Worm (Caenorhabditis elegans) whole organism, L4 larva: ENCODE measurements around the gene cgr-1.

Source experiments
- F10B5.3 ChIP-seq: sonication (generic microtip); optimal IDR thresholded peaks from 2 replicates; lab custom pipeline; 2016; ENCODE audit warnings: mild to moderate bottlenecking, missing genetic modification characterization, missing compliant biosample characterization
- F26F4.8 ChIP-seq: fragments of 200-800 bp; sonication (Bioruptor generic); conservative IDR thresholded peaks from 2 replicates; pipeline ENCODE4 v1.3.6; 2022; ENCODE audit warnings: missing genetic modification characterization, missing compliant biosample characterization
- R02D3.7 ChIP-seq: fragments of 150-350 bp; sonication (generic microtip); optimal IDR thresholded peaks from 3 replicates; lab custom pipeline; 2014; ENCODE audit warnings: missing biosample characterization, missing genetic modification characterization
- Y105C5A.15 ChIP-seq: fragments of 200-800 bp; sonication (Bioruptor generic); IDR thresholded peaks from 2 replicates; pipeline ENCODE4 v1.3.6; 2022; ENCODE audit warnings: missing genetic modification characterization, missing compliant biosample characterization
- Y48G9A.11 ChIP-seq: fragments of 200-800 bp; sonication (Bioruptor generic); IDR thresholded peaks from 2 replicates; pipeline ENCODE4 v1.3.6; 2022; ENCODE audit warnings: missing genetic modification reagents, missing genetic modification characterization, missing compliant biosample characterization
- Y5F2A.4 ChIP-seq: fragments of 200-800 bp; sonication (Bioruptor generic); optimal IDR thresholded peaks from 2 replicates; lab custom pipeline; 2018; ENCODE audit warnings: mild to moderate bottlenecking, missing genetic modification characterization, missing compliant biosample characterization
- Y75B8A.6 ChIP-seq: fragments of 200-800 bp; sonication (Bioruptor generic); IDR thresholded peaks from 2 replicates; pipeline ENCODE4 v1.3.6; 2022; ENCODE audit warnings: missing genetic modification reagents, missing genetic modification characterization, missing compliant biosample characterization
- ZK337.2 ChIP-seq: fragments of 200-800 bp; sonication (Bioruptor generic); IDR thresholded peaks from 2 replicates; pipeline ENCODE4 v1.3.6; 2022; ENCODE audit warnings: missing genetic modification reagents, missing genetic modification characterization, missing compliant biosample characterization
- attf-4 ChIP-seq: sonication (generic microtip); optimal IDR thresholded peaks from 3 replicates; lab custom pipeline; 2017; ENCODE audit warnings: missing biosample characterization, missing genetic modification characterization
- ceh-20 ChIP-seq: fragments of 200-800 bp; sonication (Bioruptor generic); IDR thresholded peaks from 2 replicates; pipeline ENCODE4 v1.3.6; 2022; ENCODE audit warnings: missing genetic modification reagents, missing genetic modification characterization, missing compliant biosample characterization
- ceh-82 ChIP-seq: sonication (generic microtip); optimal IDR thresholded peaks from 2 replicates; lab custom pipeline; 2017; ENCODE audit warnings: missing biosample characterization, missing genetic modification characterization
- ces-1 ChIP-seq: fragments of 150-350 bp; sonication (generic microtip); optimal IDR thresholded peaks from 4 replicates; lab custom pipeline; 2014; ENCODE audit warnings: missing biosample characterization, missing genetic modification reagents, missing genetic modification characterization
- ctbp-1 ChIP-seq: fragments of 200-800 bp; sonication (Bioruptor generic); IDR thresholded peaks from 2 replicates; pipeline ENCODE4 v1.3.6; 2022; ENCODE audit warnings: missing genetic modification reagents, missing genetic modification characterization, missing compliant biosample characterization
- daf-16 ChIP-seq, 3 experiments: sonication (generic microtip); optimal IDR thresholded peaks; 2 replicates each; lab custom pipeline; 2016 to 2017; ENCODE audit warnings: missing genetic modification characterization in 3 of 3, missing genetic modification reagents in 3 of 3, mild to moderate bottlenecking in 2 of 3, missing compliant biosample characterization in 2 of 3, missing biosample characterization in 1 of 3, moderate library complexity in 1 of 3
- daf-19 ChIP-seq: fragments of 200-800 bp; sonication (Bioruptor generic); conservative IDR thresholded peaks from 2 replicates; pipeline ENCODE4 v1.3.6; 2022; ENCODE audit warnings: missing genetic modification characterization, missing compliant biosample characterization
- egl-43 ChIP-seq: fragments of 200-800 bp; sonication (Bioruptor generic); IDR thresholded peaks from 2 replicates; pipeline ENCODE4 v1.3.6; 2022; ENCODE audit warnings: missing genetic modification reagents, missing genetic modification characterization, missing compliant biosample characterization
- fkh-10 ChIP-seq: fragments of 150-350 bp; optimal IDR thresholded peaks from 2 replicates; lab custom pipeline; 2014; ENCODE audit warnings: missing biosample characterization, missing genetic modification reagents, missing genetic modification characterization
- hlh-11 ChIP-seq: fragments of 200-800 bp; sonication (Bioruptor generic); optimal IDR thresholded peaks from 2 replicates; lab custom pipeline; 2018; ENCODE audit warnings: mild to moderate bottlenecking, missing genetic modification characterization, missing compliant biosample characterization
- hlh-30 ChIP-seq: sonication (generic microtip); optimal IDR thresholded peaks from 2 replicates; lab custom pipeline; 2017; ENCODE audit warnings: antibody characterized with exemption, mild to moderate bottlenecking, missing genetic modification characterization, missing compliant biosample characterization; ENCODE audit not compliant: insufficient read depth
- lin-1 ChIP-seq: fragments of 200-800 bp; sonication (Bioruptor generic); IDR thresholded peaks from 2 replicates; pipeline ENCODE4 v1.3.6; 2022; ENCODE audit warnings: missing genetic modification reagents, missing genetic modification characterization, missing compliant biosample characterization
- lin-38 ChIP-seq: fragments of 200-800 bp; sonication (Bioruptor generic); IDR thresholded peaks from 2 replicates; pipeline ENCODE4 v1.3.6; 2022; ENCODE audit warnings: missing genetic modification reagents, missing genetic modification characterization, missing compliant biosample characterization
- lsy-2 ChIP-seq, 2 experiments: fragments of 150-350 bp in 1 of 2; sonication (generic microtip) in 1 of 2; optimal IDR thresholded peaks; 2 replicates each; lab custom pipeline; 2014 to 2017; ENCODE audit warnings: missing biosample characterization in 2 of 2, missing genetic modification characterization in 2 of 2
- mdl-1 ChIP-seq, 2 experiments: fragments of 150-350 bp in 1 of 2; sonication (generic microtip) in 1 of 2; optimal IDR thresholded peaks; 2 replicates each; lab custom pipeline; 2014 to 2017; ENCODE audit warnings: missing biosample characterization in 2 of 2, missing genetic modification characterization in 2 of 2
- mdt-29 ChIP-seq: fragments of 200-800 bp; sonication (Bioruptor generic); IDR thresholded peaks from 2 replicates; pipeline ENCODE4 v1.3.6; 2022; ENCODE audit warnings: missing genetic modification reagents, missing genetic modification characterization, missing compliant biosample characterization
- mes-2 ChIP-seq: sonication (generic microtip); optimal IDR thresholded peaks from 2 replicates; lab custom pipeline; 2016; ENCODE audit warnings: missing genotype, mild to moderate bottlenecking, missing genetic modification characterization, missing compliant biosample characterization; ENCODE audit not compliant: poor library complexity, severe bottlenecking
- mxl-2 ChIP-seq: fragments of 200-800 bp; sonication (Bioruptor generic); conservative IDR thresholded peaks from 2 replicates; pipeline ENCODE4 v1.3.6; 2022; ENCODE audit warnings: missing genetic modification reagents, missing genetic modification characterization, missing compliant biosample characterization
- nhr-237 ChIP-seq: sonication (generic microtip); optimal IDR thresholded peaks from 2 replicates; lab custom pipeline; 2017; ENCODE audit warnings: missing biosample characterization, missing genetic modification characterization
- nhr-25 ChIP-seq: sonication (generic microtip); optimal IDR thresholded peaks from 2 replicates; lab custom pipeline; 2017; ENCODE audit warnings: missing genetic modification characterization, mild to moderate bottlenecking, missing compliant biosample characterization, antibody characterized with exemption, moderate library complexity, borderline replicate concordance; ENCODE audit not compliant: insufficient read depth
- nhr-28 ChIP-seq: fragments of 150-350 bp; optimal IDR thresholded peaks from 2 replicates; lab custom pipeline; 2014; ENCODE audit warnings: missing biosample characterization, missing genetic modification characterization
- nhr-48 ChIP-seq: sonication (generic microtip); optimal IDR thresholded peaks from 2 replicates; lab custom pipeline; 2016; ENCODE audit warnings: mild to moderate bottlenecking, missing genetic modification characterization, missing compliant biosample characterization
- nhr-6 ChIP-seq: fragments of 150-350 bp; optimal IDR thresholded peaks from 2 replicates; lab custom pipeline; 2014; ENCODE audit warnings: missing biosample characterization, missing genetic modification characterization
- pqm-1 ChIP-seq: sonication (generic microtip); optimal IDR thresholded peaks from 2 replicates; lab custom pipeline; 2017; ENCODE audit warnings: missing biosample characterization, missing genetic modification characterization
- saeg-2 ChIP-seq: fragments of 200-800 bp; sonication (Bioruptor generic); IDR thresholded peaks from 2 replicates; pipeline ENCODE4 v1.3.6; 2022; ENCODE audit warnings: missing genetic modification reagents, missing genetic modification characterization, missing compliant biosample characterization
- skn-1 ChIP-seq: fragments of 150-350 bp; optimal IDR thresholded peaks from 2 replicates; lab custom pipeline; 2014; ENCODE audit warnings: missing biosample characterization, missing genetic modification characterization
- spr-1 ChIP-seq: sonication (generic microtip); optimal IDR thresholded peaks from 2 replicates; lab custom pipeline; 2016; ENCODE audit warnings: mild to moderate bottlenecking, missing genetic modification characterization, missing compliant biosample characterization
- spr-3 ChIP-seq: fragments of 200-800 bp; sonication (Bioruptor generic); optimal IDR thresholded peaks from 2 replicates; lab custom pipeline; 2018; ENCODE audit warnings: mild to moderate bottlenecking, missing genetic modification characterization, missing compliant biosample characterization
- tag-97 ChIP-seq: fragments of 200-800 bp; sonication (Bioruptor generic); IDR thresholded peaks from 2 replicates; pipeline ENCODE4 v1.3.6; 2022; ENCODE audit warnings: missing genetic modification characterization, missing compliant biosample characterization
- unc-62 ChIP-seq, 3 experiments: fragments of 150-350 bp in 1 of 3; sonication (generic microtip); optimal IDR thresholded peaks in 2 of 3; peaks in 1 of 3; 1 replicate in 1 of 3; 2 replicates in 2 of 3; lab custom pipeline; 2014 to 2017; ENCODE audit warnings: missing biosample characterization in 3 of 3, missing genetic modification characterization in 3 of 3, missing genetic modification reagents in 3 of 3, missing genotype in 1 of 3
- zfp-2 ChIP-seq: sonication (generic microtip); optimal IDR thresholded peaks from 2 replicates; lab custom pipeline; 2016; ENCODE audit warnings: mild to moderate bottlenecking, missing genetic modification characterization, missing compliant biosample characterization
- zip-11 ChIP-seq: fragments of 200-800 bp; sonication (Bioruptor generic); IDR thresholded peaks from 2 replicates; pipeline ENCODE4 v1.3.6; 2022; ENCODE audit warnings: missing genetic modification characterization, missing compliant biosample characterization
- zip-2 ChIP-seq: fragments of 150-350 bp; optimal IDR thresholded peaks from 2 replicates; lab custom pipeline; 2014; ENCODE audit warnings: missing biosample characterization, missing genetic modification characterization

The cgr-1 gene

DNA sequence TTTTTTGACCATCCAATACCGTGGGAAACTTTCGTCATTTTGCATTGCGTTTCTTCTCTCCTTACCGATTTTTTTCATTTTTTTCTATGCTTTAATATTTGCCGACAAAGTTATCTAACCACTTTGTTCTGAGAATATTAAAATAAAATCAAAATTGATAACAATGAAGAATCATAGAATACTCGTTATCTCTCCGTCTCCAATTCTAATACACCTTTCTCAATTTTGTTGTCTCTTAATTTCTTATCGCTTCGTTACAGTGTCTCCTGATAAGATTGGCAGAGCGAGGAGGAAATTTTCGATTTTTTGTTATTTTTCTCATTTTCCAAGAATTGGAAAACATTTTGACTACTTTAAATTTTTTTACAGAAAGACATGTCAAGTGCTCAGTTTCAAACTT lies 24.0 kb downstream of the cgr-1 start, which contains the start of gene ckc-1 (continued):
- no peak for TF ChIP-seq Y105C5A.15 (GFP tag; lab: Robert Waterston, UW)
- no peak for TF ChIP-seq ctbp-1 (GFP tag; lab: Robert Waterston, UW)
- no peak for TF ChIP-seq unc-62 (GFP tag; optimal IDR thresholded peaks at IDR 0.05 in 1 of 2; lab: Kevin White, UChicago)
- TF ChIP-seq unc-62 (tag; optimal IDR thresholded peaks at IDR 0.05; lab: Kevin White, UChicago), result no peak
- no peak for TF ChIP-seq ces-1 (GFP tag; lab: Kevin White, UChicago)
- peak in 1 of 2 experiments; percentile 39 for TF ChIP-seq daf-16 (GFP tag; optimal IDR thresholded peaks at IDR 0.05; lab: Kevin White, UChicago)
- TF ChIP-seq daf-16 (tag; optimal IDR thresholded peaks at IDR 0.05; lab: Kevin White, UChicago), result peak; percentile 96
- TF ChIP-seq nhr-6, result no peak
- no peak for TF ChIP-seq zip-2 (tag; lab: Kevin White, UChicago)
- no peak for TF ChIP-seq ceh-20 (GFP tag; lab: Robert Waterston, UW)
- TF ChIP-seq Y48G9A.11 (GFP tag; lab: Robert Waterston, UW), result no peak
- no peak for TF ChIP-seq R02D3.7
- TF ChIP-seq tag-97, result no peak
- no peak for TF ChIP-seq zip-11 (GFP tag; lab: Robert Waterston, UW)
- no peak for TF ChIP-seq mdt-29 (GFP tag; lab: Robert Waterston, UW)
- TF ChIP-seq Y5F2A.4, result no peak
- peak; percentile 98 for TF ChIP-seq pqm-1 (tag; lab: Kevin White, UChicago)
- TF ChIP-seq nhr-28 (tag; lab: Kevin White, UChicago), result peak; percentile 89
- peak in 1 of 2 experiments; percentile 24 for TF ChIP-seq mdl-1 (tag; optimal IDR thresholded peaks at IDR 0.05; lab: Kevin White, UChicago)
- TF ChIP-seq hlh-11 (tag; lab: Kevin White, UChicago), result peak; percentile 82
- TF ChIP-seq ZK337.2 (GFP tag; lab: Robert Waterston, UW), result no peak
- TF ChIP-seq mxl-2, result no peak
- TF ChIP-seq mes-2, result no peak
- TF ChIP-seq egl-43 (GFP tag; lab: Robert Waterston, UW), result no peak
- no peak for TF ChIP-seq daf-19 (GFP tag; lab: Robert Waterston, UW)
- no peak for TF ChIP-seq Y75B8A.6
- no peak for TF ChIP-seq zfp-2 (tag; lab: Kevin White, UChicago)
- no peak for TF ChIP-seq nhr-237
- no peak for TF ChIP-seq ceh-82 (tag; lab: Kevin White, UChicago)
- TF ChIP-seq spr-3 (GFP tag; lab: Kevin White, UChicago), result no peak
- no peak for TF ChIP-seq skn-1 (tag; lab: Kevin White, UChicago)
- TF ChIP-seq nhr-48 (tag; lab: Kevin White, UChicago), result peak; percentile 47
- peak; percentile 22 for TF ChIP-seq hlh-30 (tag; lab: Kevin White, UChicago)
- TF ChIP-seq spr-1 (tag; lab: Kevin White, UChicago), result no peak
- no peak for TF ChIP-seq F10B5.3
- no peak for TF ChIP-seq lsy-2 (tag; optimal IDR thresholded peaks at IDR 0.05; lab: Kevin White, UChicago)
- TF ChIP-seq attf-4 (tag; lab: Kevin White, UChicago), result no peak

DNA sequence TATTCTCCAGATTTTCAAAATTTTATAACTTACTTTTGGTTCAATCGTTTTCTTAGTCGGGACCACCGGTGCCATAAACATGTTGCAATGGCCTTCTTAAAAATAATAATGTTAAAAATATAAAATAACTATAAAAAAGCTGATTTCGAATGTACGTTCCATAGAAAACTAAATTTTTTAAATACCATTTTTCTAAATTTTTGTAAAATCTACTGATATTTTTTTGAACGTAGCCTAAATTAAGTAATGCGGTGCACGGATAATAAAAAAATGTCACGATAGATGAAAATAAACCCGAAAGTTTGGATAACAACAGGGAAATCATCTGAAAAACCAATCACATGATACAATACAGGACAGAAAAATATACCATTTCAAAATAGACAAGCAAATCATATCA lies 26.8 kb downstream of the cgr-1 start, which contains the start of gene T27A10.5:
Gene T27A10.5 (minus strand): TSS at position 101 of the 400 bp plus-strand sequence.
- no peak for TF ChIP-seq lin-38
- no peak for TF ChIP-seq nhr-25 (tag; lab: Kevin White, UChicago)
- no peak for TF ChIP-seq daf-16 (GFP tag; optimal IDR thresholded peaks at IDR 0.05; lab: Kevin White, UChicago)
- TF ChIP-seq daf-16 (tag; optimal IDR thresholded peaks at IDR 0.05; lab: Kevin White, UChicago), result no peak
- TF ChIP-seq F26F4.8 (GFP tag; lab: Robert Waterston, UW), result no peak
- TF ChIP-seq lin-1 (GFP tag; lab: Robert Waterston, UW), result no peak
- TF ChIP-seq ceh-20 (GFP tag; lab: Robert Waterston, UW), result no peak
- TF ChIP-seq fkh-10 (GFP tag; lab: Kevin White, UChicago), result no peak
- no peak for TF ChIP-seq saeg-2
